Worm (Caenorhabditis elegans): Measurements from ENCODE around the gene F07A11.1.
"Not testable (repeated sequence)": the region's sequence is repeated elsewhere in the genome, so short reads cannot be mapped to it uniquely, and the experiment has no call there.

The F07A11.1 gene

ce11 chrII:11564127-11564526 lies 27.8 kb downstream of the F07A11.1 start, which contains the start of gene F54D5.15:
Gene F54D5.15, minus strand, starts transcription at chrII:11564227.
- no peak for TF ChIP-seq ref-1 (GFP tag; conservative IDR thresholded peaks at IDR 0.05)
- TF ChIP-seq med-1 (GFP tag; optimal IDR thresholded peaks at IDR 0.05; ENCODE audit: insufficient read depth): no peak
- no peak for TF ChIP-seq tab-1 (GFP tag; IDR thresholded peaks at IDR 0.05)
- no peak for TF ChIP-seq flt-1 (GFP tag; IDR thresholded peaks at IDR 0.05)
- no peak for TF ChIP-seq T22C8.4 (GFP tag; IDR thresholded peaks at IDR 0.05)
- TF ChIP-seq ztf-23 (GFP tag; IDR thresholded peaks at IDR 0.05): no peak

ce11 chrII:11556338-11556737 lies 35.6 kb downstream of the F07A11.1 start, which contains the start of gene F54D5.17:
Gene F54D5.17, plus strand, starts transcription at chrII:11556638.
- TF ChIP-seq tab-1 (GFP tag; IDR thresholded peaks at IDR 0.05) (no peak), T22C8.4 (GFP tag; IDR thresholded peaks at IDR 0.05) (no peak), klf-2 (GFP tag; conservative IDR thresholded peaks at IDR 0.05) (no peak), flt-1 (GFP tag; IDR thresholded peaks at IDR 0.05) (no peak), ztf-23 (GFP tag; IDR thresholded peaks at IDR 0.05) (no peak), cog-1 (tag; optimal IDR thresholded peaks at IDR 0.05) (no peak), ref-1 (GFP tag; conservative IDR thresholded peaks at IDR 0.05) (no peak), ztf-29 (GFP tag; IDR thresholded peaks at IDR 0.05) (no peak), med-1 (GFP tag; optimal IDR thresholded peaks at IDR 0.05; ENCODE audit: insufficient read depth) (no peak)

ce11 chrII:11555634-11556033 lies 36.3 kb downstream of the F07A11.1 start, which contains the start of gene F54D5.24:
Gene F54D5.24, plus strand, starts transcription at chrII:11555949.
- TF ChIP-seq flt-1 (GFP tag; IDR thresholded peaks at IDR 0.05): no peak
- peak; percentile 25; the same call in 1 of the 2 replicates for TF ChIP-seq ztf-29 (GFP tag; IDR thresholded peaks at IDR 0.05)

DNA sequence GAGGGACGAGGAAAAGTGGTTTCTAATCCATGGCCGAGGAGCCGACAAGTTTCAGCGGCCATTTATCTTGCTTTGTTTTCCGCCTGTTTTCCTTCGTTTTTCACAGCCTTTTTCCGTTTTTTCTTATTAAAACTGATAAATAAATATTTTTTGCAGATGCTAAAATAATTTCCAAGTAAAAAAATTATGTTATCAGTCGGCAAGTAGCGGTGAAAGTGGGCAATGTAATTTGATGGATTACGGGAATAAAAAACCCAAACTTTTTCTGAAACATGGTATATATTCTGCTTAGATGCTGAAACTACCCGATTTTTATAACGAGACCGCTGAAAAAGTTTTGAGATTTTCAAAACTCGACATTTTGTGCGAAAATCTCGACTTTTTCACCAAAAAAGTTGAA lies 39.9 kb downstream of the F07A11.1 start, which contains the start of gene dhgd-1:
dhgd-1 (minus strand) TSS at position 101 of the 400 bp plus-strand sequence.
- TF ChIP-seq med-1 (GFP tag; optimal IDR thresholded peaks at IDR 0.05; ENCODE audit: insufficient read depth); ztf-23 (GFP tag; IDR thresholded peaks at IDR 0.05); flt-1 (GFP tag; IDR thresholded peaks at IDR 0.05): not testable (repeated sequence)

DNA sequence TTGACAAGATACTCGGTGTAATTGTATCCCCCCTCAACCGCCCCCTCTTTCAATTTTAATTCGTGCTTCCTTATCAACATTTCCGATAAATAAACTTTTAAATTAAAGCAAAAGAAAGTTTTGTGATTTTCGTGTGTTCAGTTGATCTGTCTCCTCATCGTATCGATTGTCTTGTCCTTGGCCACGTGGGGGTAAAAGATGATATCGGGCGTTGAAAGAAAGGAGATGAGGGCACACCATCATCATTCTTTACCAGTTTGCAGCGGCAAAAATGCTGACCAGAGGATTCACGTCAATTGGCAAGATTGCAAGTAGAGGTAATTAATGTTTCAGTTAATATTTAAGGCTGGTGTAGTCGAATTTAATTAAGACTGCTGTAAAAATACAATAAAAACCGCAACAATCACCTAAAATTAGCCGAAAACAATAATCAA lies 44.7 kb downstream of the F07A11.1 start, which contains the start of gene F54D5.7:
F54D5.7 (plus strand) TSS at position 264 of the 434 bp plus-strand sequence.
- TF ChIP-seq klf-2 (GFP tag; conservative IDR thresholded peaks at IDR 0.05): no peak
- 0 out of 2 replicates have a peak, but pooled peaks have one; percentile 13 for TF ChIP-seq flt-1 (GFP tag; IDR thresholded peaks at IDR 0.05)
- TF ChIP-seq cog-1 (tag; optimal IDR thresholded peaks at IDR 0.05): no peak

DNA sequence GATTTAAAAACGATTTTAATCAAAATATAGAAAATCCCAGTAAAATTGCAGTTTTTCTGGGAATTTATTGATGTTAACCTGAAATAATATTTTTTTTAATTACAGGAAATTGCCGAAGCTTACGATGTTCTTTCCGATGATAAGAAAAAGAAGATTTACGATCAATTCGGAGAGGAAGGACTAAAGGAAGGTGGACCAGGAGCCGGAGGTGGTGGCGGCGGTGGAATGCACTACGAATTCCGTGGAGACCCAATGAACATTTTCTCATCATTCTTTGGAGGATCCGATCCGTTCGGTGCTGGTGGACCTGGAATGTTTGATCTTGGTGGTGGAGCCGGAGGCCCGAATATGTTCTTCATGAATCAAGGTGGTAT lies 46.0 kb downstream of the F07A11.1 start:
- no peak for TF ChIP-seq cog-1 (tag; optimal IDR thresholded peaks at IDR 0.05)
- TF ChIP-seq klf-2 (GFP tag; conservative IDR thresholded peaks at IDR 0.05): no peak
- no peak for TF ChIP-seq ztf-23 (GFP tag; IDR thresholded peaks at IDR 0.05)
- no peak for TF ChIP-seq ref-1 (GFP tag; conservative IDR thresholded peaks at IDR 0.05)
- no peak for TF ChIP-seq med-1 (GFP tag; optimal IDR thresholded peaks at IDR 0.05; ENCODE audit: insufficient read depth)
- TF ChIP-seq tab-1 (GFP tag; IDR thresholded peaks at IDR 0.05): no peak
- TF ChIP-seq T22C8.4 (GFP tag; IDR thresholded peaks at IDR 0.05): no peak
- no peak for TF ChIP-seq ztf-29 (GFP tag; IDR thresholded peaks at IDR 0.05)
- TF ChIP-seq flt-1 (GFP tag; IDR thresholded peaks at IDR 0.05): no peak

ce11 chrII:11545299-11545951 lies 46.5 kb downstream of the F07A11.1 start, which contains the start of gene dnj-13:
Gene dnj-13, plus strand, starts transcription at chrII:11545701.
- TF ChIP-seq med-1 (GFP tag; optimal IDR thresholded peaks at IDR 0.05; ENCODE audit: insufficient read depth) (no peak), cog-1 (tag; optimal IDR thresholded peaks at IDR 0.05) (peak; percentile 88), flt-1 (GFP tag; IDR thresholded peaks at IDR 0.05) (peak; percentile 87), ztf-29 (GFP tag; IDR thresholded peaks at IDR 0.05) (no peak), klf-2 (GFP tag; conservative IDR thresholded peaks at IDR 0.05) (no peak), T22C8.4 (GFP tag; IDR thresholded peaks at IDR 0.05) (peak; percentile 49; the same call in 1 of the 2 replicates), tab-1 (GFP tag; IDR thresholded peaks at IDR 0.05) (peak; percentile 49; the same call in 1 of the 2 replicates), ztf-23 (GFP tag; IDR thresholded peaks at IDR 0.05) (peak; percentile 76), ref-1 (GFP tag; conservative IDR thresholded peaks at IDR 0.05) (no peak)

DNA sequence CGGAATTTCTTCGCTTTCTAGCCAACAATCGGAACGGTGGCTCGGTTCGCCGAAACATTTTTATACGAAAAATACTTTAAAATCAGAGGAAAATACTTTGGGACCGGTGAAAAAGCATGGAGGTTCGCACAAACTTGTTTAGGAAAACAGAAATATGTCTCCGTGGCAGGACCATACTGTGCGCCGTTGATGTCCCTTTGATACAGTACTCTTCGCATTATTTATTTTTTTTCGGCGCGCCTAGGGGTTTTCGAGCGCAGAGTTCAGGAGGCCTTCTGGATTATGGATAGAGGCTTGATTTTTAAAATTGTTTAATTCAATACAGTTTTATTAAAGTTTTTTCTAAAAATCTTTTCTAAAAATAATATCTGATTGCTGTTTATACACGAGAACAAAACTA lies 47.2 kb downstream of the F07A11.1 start, which contains the start of gene F54D5.9:
F54D5.9 (minus strand) TSS at position 115 of the 400 bp plus-strand sequence.
- TF ChIP-seq tab-1 (GFP tag; IDR thresholded peaks at IDR 0.05): no peak
- no peak for TF ChIP-seq flt-1 (GFP tag; IDR thresholded peaks at IDR 0.05)
- TF ChIP-seq med-1 (GFP tag; optimal IDR thresholded peaks at IDR 0.05; ENCODE audit: insufficient read depth): no peak
- no peak for TF ChIP-seq T22C8.4 (GFP tag; IDR thresholded peaks at IDR 0.05)
- no peak for TF ChIP-seq cog-1 (tag; optimal IDR thresholded peaks at IDR 0.05)
- TF ChIP-seq ztf-23 (GFP tag; IDR thresholded peaks at IDR 0.05): no peak
- no peak for TF ChIP-seq klf-2 (GFP tag; conservative IDR thresholded peaks at IDR 0.05)
- no peak for TF ChIP-seq ref-1 (GFP tag; conservative IDR thresholded peaks at IDR 0.05)
- no peak for TF ChIP-seq ztf-29 (GFP tag; IDR thresholded peaks at IDR 0.05)

DNA sequence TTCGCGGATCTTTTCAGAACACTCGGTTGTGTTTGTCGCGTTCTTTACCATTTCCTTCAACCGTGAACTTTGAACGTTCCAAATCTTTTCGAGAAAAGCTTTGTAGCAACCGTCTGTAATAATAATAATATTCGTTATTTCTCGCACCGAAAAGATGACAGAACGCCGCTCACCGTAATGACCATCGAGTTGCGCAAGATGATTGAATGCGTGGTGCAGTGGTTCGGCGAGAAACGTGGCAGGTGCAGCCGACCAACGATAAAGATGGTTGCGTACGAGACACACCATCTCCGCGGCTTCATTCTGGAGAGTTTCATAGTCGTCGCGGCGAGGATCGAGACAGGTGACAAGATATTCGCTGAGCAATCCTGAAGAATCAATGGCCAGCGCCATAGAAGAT lies 49.0 kb downstream of the F07A11.1 start:
- TF ChIP-seq cog-1 (tag; optimal IDR thresholded peaks at IDR 0.05) (no peak), T22C8.4 (GFP tag; IDR thresholded peaks at IDR 0.05) (no peak), med-1 (GFP tag; optimal IDR thresholded peaks at IDR 0.05; ENCODE audit: insufficient read depth) (no peak), tab-1 (GFP tag; IDR thresholded peaks at IDR 0.05) (no peak), klf-2 (GFP tag; conservative IDR thresholded peaks at IDR 0.05) (no peak), flt-1 (GFP tag; IDR thresholded peaks at IDR 0.05) (no peak), ztf-23 (GFP tag; IDR thresholded peaks at IDR 0.05) (no peak), ztf-29 (GFP tag; IDR thresholded peaks at IDR 0.05) (no peak), ref-1 (GFP tag; conservative IDR thresholded peaks at IDR 0.05) (no peak)

DNA sequence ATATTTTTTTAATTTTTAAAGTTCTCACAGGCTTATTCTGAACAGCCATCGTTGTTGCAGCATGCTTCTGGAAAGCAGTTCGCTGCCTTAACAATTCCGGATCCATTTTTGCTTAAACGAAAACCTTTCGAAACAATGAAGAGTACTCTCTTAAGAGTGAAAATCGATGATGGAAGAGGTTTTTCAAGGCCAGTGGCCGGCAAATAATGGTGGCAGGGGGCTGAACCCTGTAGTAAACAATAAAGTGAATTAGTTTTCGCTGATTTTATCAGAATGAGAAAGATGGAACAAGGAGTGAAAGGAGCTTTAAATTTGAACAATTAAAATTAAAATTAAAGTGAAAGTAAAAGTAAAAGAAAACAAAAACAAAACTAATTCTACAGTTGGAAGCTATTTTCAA lies 49.5 kb downstream of the F07A11.1 start, which contains the start of gene gtf-2E2:
gtf-2E2 (minus strand) TSS at position 111 of the 400 bp plus-strand sequence.
- TF ChIP-seq ztf-29 (GFP tag; IDR thresholded peaks at IDR 0.05): no peak
- TF ChIP-seq T22C8.4 (GFP tag; IDR thresholded peaks at IDR 0.05): peak; percentile 62
- no peak for TF ChIP-seq tab-1 (GFP tag; IDR thresholded peaks at IDR 0.05)
